Fruit fly (Drosophila melanogaster): ENCODE measurements around the gene CG45101.

The CG45101 gene

dm6 chr3L:11091943-11092609 lies 27.3 kb downstream of the CG45101 start (continued):
- TF ChIP-seq lbe (GFP tag; optimal IDR thresholded peaks at IDR 0.05), result peak; percentile 48
- peak; percentile 32 for TF ChIP-seq CG1603 (tag; optimal IDR thresholded peaks at IDR 0.05)
- no peak for TF ChIP-seq D19B (GFP tag; optimal IDR thresholded peaks at IDR 0.05)
- peak; percentile 48 for TF ChIP-seq slbo (GFP tag; IDR thresholded peaks at IDR 0.05)
- TF ChIP-seq Vsx1 (GFP tag; optimal IDR thresholded peaks at IDR 0.05), result peak; percentile 47
- peak; percentile 23 for TF ChIP-seq CG10979 (tag; optimal IDR thresholded peaks at IDR 0.05)
- TF ChIP-seq hkb (optimal IDR thresholded peaks at IDR 0.05), result no peak
- TF ChIP-seq hkb (GFP tag; IDR thresholded peaks at IDR 0.05), result 0 out of 2 replicates have a peak, but pooled peaks have one; percentile 11
- TF ChIP-seq CG15514 (GFP tag; optimal IDR thresholded peaks at IDR 0.05), result peak; percentile 62
- peak; percentile 27 for TF ChIP-seq az2 (GFP tag; optimal IDR thresholded peaks at IDR 0.05)
- TF ChIP-seq grn (GFP tag; optimal IDR thresholded peaks at IDR 0.05), result no peak
- 0 out of 2 replicates have a peak, but pooled peaks have one; percentile 24 for TF ChIP-seq CG4404 (GFP tag; IDR thresholded peaks at IDR 0.05)
- peak; percentile 27 for TF ChIP-seq nmo (GFP tag; optimal IDR thresholded peaks at IDR 0.05)
- TF ChIP-seq Hr3 (GFP tag; optimal IDR thresholded peaks at IDR 0.05), result no peak
- peak; percentile 18 for TF ChIP-seq CG14710 (tag; optimal IDR thresholded peaks at IDR 0.05)
- TF ChIP-seq CG12391 (tag; optimal IDR thresholded peaks at IDR 0.05), result peak; percentile 34
- TF ChIP-seq btn (GFP tag; optimal IDR thresholded peaks at IDR 0.05), result peak; percentile 45
- TF ChIP-seq CG10959 (GFP tag; IDR thresholded peaks at IDR 0.05), result no peak
- peak; percentile 43 for TF ChIP-seq kay (GFP tag; optimal IDR thresholded peaks at IDR 0.05)
- TF ChIP-seq sc (optimal IDR thresholded peaks at IDR 0.05), result no peak
- TF ChIP-seq sc (GFP tag; optimal IDR thresholded peaks at IDR 0.05), result no peak
- TF ChIP-seq CG18619 (GFP tag; optimal IDR thresholded peaks at IDR 0.05), result peak; percentile 22
- TF ChIP-seq H2.0 (GFP tag; IDR thresholded peaks at IDR 0.05), result peak; percentile 19; the same call in 1 of the 2 replicates
- TF ChIP-seq dan (GFP tag; IDR thresholded peaks at IDR 0.05), result no peak
- TF ChIP-seq gfzf (GFP tag; optimal IDR thresholded peaks at IDR 0.05), result peak; percentile 21
- peak; percentile 37 for TF ChIP-seq CG16815 (GFP tag; optimal IDR thresholded peaks at IDR 0.05)
- no peak for TF ChIP-seq scrt (GFP tag; optimal IDR thresholded peaks at IDR 0.05)
- TF ChIP-seq fd64A (GFP tag; optimal IDR thresholded peaks at IDR 0.05), result no peak
- TF ChIP-seq chm (GFP tag; IDR thresholded peaks at IDR 0.05), result peak; percentile 84
- TF ChIP-seq Dip2 (GFP tag; IDR thresholded peaks at IDR 0.05), result no peak
- TF ChIP-seq pho (GFP tag; optimal IDR thresholded peaks at IDR 0.05), result peak; percentile 48
- TF ChIP-seq CG15011 (GFP tag; optimal IDR thresholded peaks at IDR 0.05), result no peak
- TF ChIP-seq CG8290 (GFP tag; optimal IDR thresholded peaks at IDR 0.05), result peak; percentile 80
- TF ChIP-seq CG8290 (tag; optimal IDR thresholded peaks at IDR 0.05), result peak; percentile 55 to 78
- TF ChIP-seq maf-S (GFP tag; optimal IDR thresholded peaks at IDR 0.05), result peak; percentile 64
- peak; percentile 62; the same call in 2 of the 3 replicates for TF ChIP-seq Mrtf (GFP tag; IDR thresholded peaks at IDR 0.05)
- TF ChIP-seq Camta (GFP tag; optimal IDR thresholded peaks at IDR 0.05), result peak; percentile 38
- no peak for TF ChIP-seq Jarid2 (GFP tag; optimal IDR thresholded peaks at IDR 0.05)
- peak; percentile 27 for TF ChIP-seq CG6813 (GFP tag; optimal IDR thresholded peaks at IDR 0.05)
- TF ChIP-seq bab2 (GFP tag; optimal IDR thresholded peaks at IDR 0.05), result peak; percentile 4
- TF ChIP-seq ase (GFP tag; IDR thresholded peaks at IDR 0.05), result no peak
- peak; percentile 80 for TF ChIP-seq lab (GFP tag; optimal IDR thresholded peaks at IDR 0.05)
- no peak for TF ChIP-seq CG10274 (GFP tag; optimal IDR thresholded peaks at IDR 0.05)
- TF ChIP-seq CG32767 (GFP tag; IDR thresholded peaks at IDR 0.05), result no peak
- TF ChIP-seq CG1832 (GFP tag; optimal IDR thresholded peaks at IDR 0.05), result no peak
- 0 out of 2 replicates have a peak, but pooled peaks have one; percentile 20 for TF ChIP-seq peb (GFP tag; IDR thresholded peaks at IDR 0.05)
- peak; percentile 27 for TF ChIP-seq CG17186 (GFP tag; optimal IDR thresholded peaks at IDR 0.05)
- 0 out of 2 replicates have a peak, but pooled peaks have one; percentile 21 for TF ChIP-seq Taf1 (GFP tag; IDR thresholded peaks at IDR 0.05)
- TF ChIP-seq CG9817 (tag; optimal IDR thresholded peaks at IDR 0.05), result peak; percentile 10
- TF ChIP-seq CG10366 (GFP tag; IDR thresholded peaks at IDR 0.05), result no peak
- TF ChIP-seq p53 (GFP tag; optimal IDR thresholded peaks at IDR 0.05), result peak; percentile 29

Data from whole organism, embryonic.